Fruit fly (Drosophila melanogaster): Measurements from ENCODE around the gene Hsc70-3.
A peak's percentile ranks its signal among the peaks of the same experiment; 100 is the strongest.

Hsc70-3 gene

dm6 chrX:11820284-11821075, 13.6 kb upstream of the Hsc70-3 start (continued):
- TF ChIP-seq CG8290 (GFP tag; optimal IDR thresholded peaks at IDR 0.05), result no peak
- no peak for TF ChIP-seq CG8290 (tag; optimal IDR thresholded peaks at IDR 0.05)
- TF ChIP-seq CG2202 (tag; optimal IDR thresholded peaks at IDR 0.05), result no peak
- no peak for TF ChIP-seq CG14050 (GFP tag; IDR thresholded peaks at IDR 0.05)
- no peak for TF ChIP-seq CG3407 (GFP tag; optimal IDR thresholded peaks at IDR 0.05)
- TF ChIP-seq tx (GFP tag; optimal IDR thresholded peaks at IDR 0.05), result no peak
- no peak for TF ChIP-seq CG18619 (GFP tag; optimal IDR thresholded peaks at IDR 0.05)
- TF ChIP-seq ham (GFP tag; IDR thresholded peaks at IDR 0.05), result no peak
- no peak for TF ChIP-seq ken (GFP tag; IDR thresholded peaks at IDR 0.05)
- TF ChIP-seq Rfx (GFP tag; IDR thresholded peaks at IDR 0.05), result 0 out of 2 replicates have a peak, but pooled peaks have one; percentile 24
- TF ChIP-seq repo (GFP tag; optimal IDR thresholded peaks at IDR 0.05), result no peak
- no peak for TF ChIP-seq CG11723 (GFP tag; optimal IDR thresholded peaks at IDR 0.05)
- TF ChIP-seq CG4854 (GFP tag; optimal IDR thresholded peaks at IDR 0.05), result no peak
- peak; percentile 3 for TF ChIP-seq unpg (GFP tag; optimal IDR thresholded peaks at IDR 0.05)
- TF ChIP-seq gce (GFP tag; IDR thresholded peaks at IDR 0.05), result no peak
- TF ChIP-seq Ada2b (GFP tag; IDR thresholded peaks at IDR 0.05), result no peak
- peak; percentile 46 for TF ChIP-seq CG13424 (tag; optimal IDR thresholded peaks at IDR 0.05)
- TF ChIP-seq CG7963 (GFP tag; IDR thresholded peaks at IDR 0.05; ENCODE audit: partially characterized antibody), result no peak
- no peak for TF ChIP-seq jigr1 (GFP tag; IDR thresholded peaks at IDR 0.05)
- no peak for TF ChIP-seq CG10979 (tag; optimal IDR thresholded peaks at IDR 0.05)
- no peak for TF ChIP-seq Deaf1 (tag; optimal IDR thresholded peaks at IDR 0.05)
- no peak for TF ChIP-seq Hr39 (optimal IDR thresholded peaks at IDR 0.05)
- TF ChIP-seq crol (GFP tag; IDR thresholded peaks at IDR 0.05), result no peak; the same call in none of the 2 replicates
- TF ChIP-seq cg (GFP tag; optimal IDR thresholded peaks at IDR 0.05), result peak; percentile 39
- no peak for TF ChIP-seq CG11560 (tag; IDR thresholded peaks at IDR 0.05)
- TF ChIP-seq seq (GFP tag; IDR thresholded peaks at IDR 0.05), result no peak
- TF ChIP-seq sna (GFP tag; IDR thresholded peaks at IDR 0.05; ENCODE audit: partially characterized antibody), result no peak
- peak; percentile 23 for TF ChIP-seq sug (tag; optimal IDR thresholded peaks at IDR 0.05)
- no peak for TF ChIP-seq CG17385 (GFP tag; optimal IDR thresholded peaks at IDR 0.05)
- TF ChIP-seq CG10565 (GFP tag; optimal IDR thresholded peaks at IDR 0.05), result no peak
- TF ChIP-seq CG18476 (GFP tag; optimal IDR thresholded peaks at IDR 0.05), result no peak
- no peak for TF ChIP-seq Bteb2 (GFP tag; optimal IDR thresholded peaks at IDR 0.05)
- no peak for TF ChIP-seq lmd (GFP tag; IDR thresholded peaks at IDR 0.05)
- TF ChIP-seq D19B (GFP tag; optimal IDR thresholded peaks at IDR 0.05), result no peak
- TF ChIP-seq fd3F (GFP tag; optimal IDR thresholded peaks at IDR 0.05), result no peak
- TF ChIP-seq schlank (tag; optimal IDR thresholded peaks at IDR 0.05), result no peak
- no peak for TF ChIP-seq Dp (GFP tag; optimal IDR thresholded peaks at IDR 0.05)
- no peak for TF ChIP-seq Opbp (GFP tag; IDR thresholded peaks at IDR 0.05; ENCODE audit: partially characterized antibody)
- TF ChIP-seq CG1602 (GFP tag; optimal IDR thresholded peaks at IDR 0.05), result no peak
- TF ChIP-seq CG10267 (tag; optimal IDR thresholded peaks at IDR 0.05), result no peak
- peak; percentile 41 for TF ChIP-seq CG15269 (tag; optimal IDR thresholded peaks at IDR 0.05)
- TF ChIP-seq CG11696 (GFP tag; IDR thresholded peaks at IDR 0.05), result no peak
- TF ChIP-seq gt (GFP tag; IDR thresholded peaks at IDR 0.05), result no peak
- no peak for TF ChIP-seq CG34376 (GFP tag; optimal IDR thresholded peaks at IDR 0.05)
- TF ChIP-seq CG1024 (GFP tag; IDR thresholded peaks at IDR 0.05), result no peak
- TF ChIP-seq CG15479 (GFP tag; optimal IDR thresholded peaks at IDR 0.05), result no peak
- TF ChIP-seq z (GFP tag; IDR thresholded peaks at IDR 0.05), result no peak
- no peak for TF ChIP-seq CG16813 (GFP tag; IDR thresholded peaks at IDR 0.05; ENCODE audit: partially characterized antibody)
- TF ChIP-seq pita (GFP tag; optimal IDR thresholded peaks at IDR 0.05), result no peak
- no peak for TF ChIP-seq Abd-B (GFP tag; optimal IDR thresholded peaks at IDR 0.05)
- TF ChIP-seq CG14965 (GFP tag; optimal IDR thresholded peaks at IDR 0.05; ENCODE audit: borderline replicate concordance), result no peak
